Fruit fly (Drosophila melanogaster) whole organism, embryonic: Measurements from ENCODE around the gene CG5071.

ENCODE experiments used
- Abd-B ChIP-seq: fragments of 200-800 bp; sonication (Bioruptor generic); optimal IDR thresholded peaks from 2 replicates; lab custom pipeline; 2018; ENCODE audit warnings: missing biosample characterization, mild to moderate bottlenecking, missing genetic modification characterization, moderate library complexity
- CG10366 ChIP-seq: fragments of 200-800 bp; sonication (Bioruptor generic); IDR thresholded peaks from 2 replicates; pipeline ENCODE4 v1.3.6; 2022; ENCODE audit warnings: missing biosample characterization, missing genetic modification characterization
- CG11093 ChIP-seq: fragments of 200-800 bp; sonication (Bioruptor generic); IDR thresholded peaks from 3 replicates; pipeline ENCODE4 v1.3.6; 2022; ENCODE audit warnings: missing biosample characterization, missing genetic modification characterization
- CG12769 ChIP-seq: fragments of 200-800 bp; sonication (Bioruptor generic); optimal IDR thresholded peaks from 2 replicates; lab custom pipeline; 2019; ENCODE audit warnings: missing biosample characterization, mild to moderate bottlenecking, missing genetic modification characterization, moderate library complexity
- CG15011 ChIP-seq: fragments of 200-800 bp; sonication (Bioruptor generic); optimal IDR thresholded peaks from 3 replicates; lab custom pipeline; 2018; ENCODE audit warnings: missing biosample characterization, mild to moderate bottlenecking, missing genetic modification characterization
- CG15479 ChIP-seq: fragments of 200-800 bp; sonication (Bioruptor generic); optimal IDR thresholded peaks from 3 replicates; lab custom pipeline; 2019; ENCODE audit warnings: missing biosample characterization, mild to moderate bottlenecking, missing genetic modification characterization, moderate library complexity
- CG18476 ChIP-seq: fragments of 200-800 bp; sonication (Bioruptor generic); optimal IDR thresholded peaks from 2 replicates; lab custom pipeline; 2016; ENCODE audit warnings: missing biosample characterization, mild to moderate bottlenecking, missing genetic modification characterization
- CG2199 ChIP-seq: fragments of 200-800 bp; sonication (Bioruptor generic); IDR thresholded peaks from 3 replicates; pipeline ENCODE4 v1.3.6; 2022; ENCODE audit warnings: missing biosample characterization, missing genetic modification characterization
- CG32772 ChIP-seq: fragments of 200-800 bp; sonication (Bioruptor generic); IDR thresholded peaks from 2 replicates; pipeline ENCODE4 v1.3.6; 2022; ENCODE audit warnings: missing biosample characterization, missing genetic modification characterization
- CG3281 ChIP-seq: fragments of 200-800 bp; sonication (Bioruptor generic); optimal IDR thresholded peaks from 3 replicates; lab custom pipeline; 2017; ENCODE audit warnings: missing biosample characterization, mild to moderate bottlenecking, missing genetic modification characterization
- CG5245 ChIP-seq: fragments of 200-800 bp; sonication (Bioruptor generic); optimal IDR thresholded peaks from 3 replicates; lab custom pipeline; 2016; ENCODE audit warnings: missing biosample characterization, missing genetic modification characterization
- CG5953 ChIP-seq: fragments of 200-800 bp; sonication (Bioruptor generic); IDR thresholded peaks from 2 replicates; pipeline ENCODE4 v1.3.6; 2022; ENCODE audit warnings: missing biosample characterization, missing genetic modification characterization
- CG7357 ChIP-seq: fragments of 200-800 bp; sonication (Bioruptor generic); IDR thresholded peaks from 3 replicates; pipeline ENCODE4 v1.3.6; 2022; ENCODE audit warnings: missing biosample characterization, missing genetic modification characterization
- CG7786 ChIP-seq: fragments of 200-800 bp; sonication (Bioruptor generic); optimal IDR thresholded peaks from 2 replicates; lab custom pipeline; 2016; ENCODE audit warnings: missing biosample characterization, missing genetic modification characterization
- CG7839 ChIP-seq: fragments of 200-800 bp; sonication (Bioruptor generic); optimal IDR thresholded peaks from 3 replicates; lab custom pipeline; 2018; ENCODE audit warnings: missing biosample characterization, mild to moderate bottlenecking, missing genetic modification characterization, moderate library complexity
- CG8388 ChIP-seq: fragments of 200-800 bp; sonication (Bioruptor generic); optimal IDR thresholded peaks from 2 replicates; lab custom pipeline; 2019; ENCODE audit warnings: missing biosample characterization, mild to moderate bottlenecking, missing genetic modification characterization, moderate library complexity
- CG8478 ChIP-seq: fragments of >200 bp; optimal IDR thresholded peaks from 2 replicates; lab custom pipeline; 2018
- CG9817 ChIP-seq: fragments of 200-800 bp; sonication (Bioruptor generic); optimal IDR thresholded peaks from 2 replicates; lab custom pipeline; 2018; ENCODE audit warnings: missing biosample characterization, mild to moderate bottlenecking, missing genetic modification characterization, moderate library complexity
- Dref ChIP-seq: fragments of 200-800 bp; sonication (Bioruptor generic); IDR thresholded peaks from 2 replicates; pipeline ENCODE4 v1.3.6; 2022; ENCODE audit warnings: missing biosample characterization, missing genetic modification characterization
- ERR ChIP-seq: fragments of 200-800 bp; sonication (Bioruptor generic); optimal IDR thresholded peaks from 2 replicates; lab custom pipeline; 2016; ENCODE audit warnings: missing biosample characterization, missing genetic modification characterization
- HLH3B ChIP-seq: fragments of 200-800 bp; sonication (Bioruptor generic); IDR thresholded peaks from 2 replicates; pipeline ENCODE4 v1.3.6; 2022; ENCODE audit warnings: missing biosample characterization, missing genetic modification characterization
- HmgD ChIP-seq: fragments of 200-800 bp; sonication (Bioruptor generic); optimal IDR thresholded peaks from 3 replicates; lab custom pipeline; 2016; ENCODE audit warnings: missing biosample characterization, missing genetic modification characterization
- HmgZ ChIP-seq: fragments of 200-800 bp; sonication (Bioruptor generic); optimal IDR thresholded peaks from 2 replicates; lab custom pipeline; 2018; ENCODE audit warnings: missing biosample characterization, mild to moderate bottlenecking, missing genetic modification characterization
- Meics ChIP-seq: fragments of 200-800 bp; sonication (Bioruptor generic); optimal IDR thresholded peaks from 2 replicates; lab custom pipeline; 2017; ENCODE audit warnings: missing biosample characterization, mild to moderate bottlenecking, missing genetic modification characterization
- NC2β ChIP-seq: fragments of 200-800 bp; sonication (Bioruptor generic); optimal IDR thresholded peaks from 2 replicates; lab custom pipeline; 2016; ENCODE audit warnings: missing biosample characterization, missing genetic modification characterization
- PHDP ChIP-seq: fragments of 200-800 bp; sonication (Bioruptor generic); optimal IDR thresholded peaks from 3 replicates; lab custom pipeline; 2018; ENCODE audit warnings: missing biosample characterization, mild to moderate bottlenecking, missing genetic modification characterization, moderate library complexity
- Pdp1 ChIP-seq, 2 experiments: fragments of 200-800 bp; sonication (Bioruptor generic); optimal IDR thresholded peaks; 3 replicates each; lab custom pipeline; 2016; ENCODE audit warnings: missing biosample characterization in 2 of 2, missing genetic modification characterization in 2 of 2, mild to moderate bottlenecking in 1 of 2, moderate library complexity in 1 of 2
- TFAM ChIP-seq: fragments of 200-800 bp; sonication (Bioruptor generic); optimal IDR thresholded peaks from 2 replicates; lab custom pipeline; 2017; ENCODE audit warnings: missing biosample characterization, missing genetic modification characterization, inconsistent platforms
- Taf1 ChIP-seq: fragments of 200-800 bp; sonication (Bioruptor generic); IDR thresholded peaks from 2 replicates; pipeline ENCODE4 v1.3.6; 2022; ENCODE audit warnings: missing biosample characterization, missing genetic modification characterization
- al ChIP-seq: fragments of 200-800 bp; sonication (Bioruptor generic); IDR thresholded peaks from 2 replicates; pipeline ENCODE4 v1.3.6; 2022; ENCODE audit warnings: missing biosample characterization, missing genetic modification characterization
- cad ChIP-seq: fragments of >200 bp; optimal IDR thresholded peaks from 2 replicates; lab custom pipeline; 2017; ENCODE audit warnings: missing biosample characterization, missing genetic modification characterization
- da ChIP-seq: fragments of 200-800 bp; sonication (Bioruptor generic); optimal IDR thresholded peaks from 2 replicates; lab custom pipeline; 2016; ENCODE audit warnings: missing biosample characterization, missing genetic modification characterization
- dm ChIP-seq: fragments of 200-800 bp; sonication (Bioruptor generic); optimal IDR thresholded peaks from 3 replicates; lab custom pipeline; 2016; ENCODE audit warnings: missing biosample characterization, missing genetic modification characterization
- dpn ChIP-seq, 2 experiments: fragments of 200-800 bp; sonication (Bioruptor generic); optimal IDR thresholded peaks; 3 replicates each; lab custom pipeline; 2016; ENCODE audit warnings: missing biosample characterization in 2 of 2, missing genetic modification characterization in 2 of 2
- dysf ChIP-seq: fragments of 200-800 bp; sonication (Bioruptor generic); IDR thresholded peaks from 3 replicates; pipeline ENCODE4 v1.3.6; 2022; ENCODE audit warnings: missing biosample characterization, missing genetic modification characterization
- gcm ChIP-seq: fragments of 200-800 bp; sonication (Bioruptor generic); optimal IDR thresholded peaks from 2 replicates; lab custom pipeline; 2019; ENCODE audit warnings: missing biosample characterization, mild to moderate bottlenecking, missing genetic modification characterization, moderate library complexity
- jing ChIP-seq: fragments of 200-800 bp; sonication (Bioruptor generic); optimal IDR thresholded peaks from 2 replicates; lab custom pipeline; 2018; ENCODE audit warnings: missing biosample characterization, mild to moderate bottlenecking, missing genetic modification characterization
- kah ChIP-seq: fragments of 200-800 bp; sonication (Bioruptor generic); optimal IDR thresholded peaks from 2 replicates; lab custom pipeline; 2018; ENCODE audit warnings: missing biosample characterization, mild to moderate bottlenecking, missing genetic modification characterization
- lilli ChIP-seq: fragments of 200-800 bp; sonication (Bioruptor generic); optimal IDR thresholded peaks from 3 replicates; lab custom pipeline; 2016; ENCODE audit warnings: missing biosample characterization, missing genetic modification characterization
- maf-S ChIP-seq: fragments of 200-800 bp; sonication (Bioruptor generic); optimal IDR thresholded peaks from 2 replicates; lab custom pipeline; 2016; ENCODE audit warnings: missing biosample characterization, missing genetic modification characterization
- oc ChIP-seq: fragments of 200-800 bp; sonication (Bioruptor generic); optimal IDR thresholded peaks from 2 replicates; lab custom pipeline; 2018; ENCODE audit warnings: missing biosample characterization, mild to moderate bottlenecking, missing genetic modification characterization, moderate library complexity
- otp ChIP-seq: fragments of 200-800 bp; sonication (Bioruptor generic); IDR thresholded peaks from 3 replicates; pipeline ENCODE4, ENCODE4 v1.3.6; 2022; ENCODE audit warnings: missing biosample characterization, missing genetic modification characterization
- pnt ChIP-seq: fragments of 200-800 bp; sonication (Bioruptor generic); optimal IDR thresholded peaks from 3 replicates; lab custom pipeline; 2016; ENCODE audit warnings: missing biosample characterization, missing genetic modification characterization
- rib ChIP-seq: fragments of 200-800 bp; sonication (Bioruptor generic); IDR thresholded peaks from 2 replicates; pipeline ENCODE4 v1.3.6; 2022; ENCODE audit warnings: missing biosample characterization, missing genetic modification characterization
- sc ChIP-seq, 3 experiments: fragments of >200 bp in 2 of 3; fragments of 200-800 bp in 1 of 3; sonication (Bioruptor generic) in 1 of 3; optimal IDR thresholded peaks; 2 replicates in 2 of 3; 3 replicates in 1 of 3; lab custom pipeline; 2017; ENCODE audit warnings: mild to moderate bottlenecking in 1 of 3, missing biosample characterization in 1 of 3, missing genetic modification characterization in 1 of 3, missing genetic modification reagents in 1 of 3
- sens ChIP-seq: fragments of 200-800 bp; sonication (Bioruptor generic); peaks from one replicate; lab custom pipeline; 2016; ENCODE audit warnings: missing biosample characterization, missing genetic modification characterization
- sna ChIP-seq: fragments of 200-800 bp; sonication (Bioruptor generic); IDR thresholded peaks from 2 replicates; pipeline ENCODE4 v1.3.6; 2022; ENCODE audit warnings: missing biosample characterization, missing genetic modification characterization; ENCODE audit not compliant: partially characterized antibody
- twi ChIP-seq: fragments of 200-800 bp; optimal IDR thresholded peaks from 2 replicates; lab custom pipeline; 2019; ENCODE audit warnings: missing biosample characterization, mild to moderate bottlenecking, missing genetic modification characterization, moderate library complexity
- unpg ChIP-seq: fragments of 200-800 bp; sonication (Bioruptor generic); optimal IDR thresholded peaks from 3 replicates; lab custom pipeline; 2018; ENCODE audit warnings: missing biosample characterization, mild to moderate bottlenecking, missing genetic modification characterization, moderate library complexity
- usp ChIP-seq: fragments of >200 bp; optimal IDR thresholded peaks from 2 replicates; lab custom pipeline; 2017; ENCODE audit warnings: missing biosample characterization, missing genetic modification characterization

The CG5071 gene

dm6 chr3R:25647577-25648257 is 29.5 kb downstream of the CG5071 start (continued):
- TF ChIP-seq dpn (GFP tag; optimal IDR thresholded peaks at IDR 0.05; lab: Kevin White, UChicago) (no peak), CG5245 (no peak), CG18476 (no peak), dysf (no peak), maf-S (GFP tag; lab: Kevin White, UChicago) (no peak), sc (optimal IDR thresholded peaks at IDR 0.05; lab: Kevin White, UChicago) (no peak), sc (GFP tag; optimal IDR thresholded peaks at IDR 0.05; lab: Kevin White, UChicago) (no peak), CG15011 (no peak), otp (peak; percentile 34; the same call in 1 of the 3 replicates), CG9817 (no peak), CG7839 (tag; lab: Kevin White, UChicago) (no peak), al (GFP tag; lab: Robert Waterston, UW) (no peak), sna (peak; percentile 77), sens (GFP tag; lab: Kevin White, UChicago) (peak; percentile 61), CG32772 (GFP tag; lab: Robert Waterston, UW) (peak; percentile 58; the same call in 1 of the 2 replicates), dm (GFP tag; lab: Kevin White, UChicago) (peak; percentile 19), gcm (GFP tag; lab: Kevin White, UChicago) (peak; percentile 8), HmgD (GFP tag; lab: Kevin White, UChicago) (peak; percentile 51), CG8388 (GFP tag; lab: Kevin White, UChicago) (no peak), Meics (no peak), CG11093 (GFP tag; lab: Robert Waterston, UW) (no peak), unpg (GFP tag; lab: Kevin White, UChicago) (no peak), CG8478 (lab: Kevin White, UChicago) (no peak), cad (peak; percentile 66), usp (GFP tag; lab: Kevin White, UChicago) (no peak), jing (GFP tag; lab: Kevin White, UChicago) (no peak), rib (GFP tag; lab: Robert Waterston, UW) (no peak), CG2199 (GFP tag; lab: Robert Waterston, UW) (0 out of 3 replicates have a peak, but pooled peaks have one; percentile 55), Dref (peak; percentile 50), CG12769 (tag; lab: Kevin White, UChicago) (no peak), CG10366 (GFP tag; lab: Robert Waterston, UW) (no peak), CG7357 (GFP tag; lab: Robert Waterston, UW) (no peak), ERR (no peak), oc (peak; percentile 98), da (GFP tag; lab: Kevin White, UChicago) (no peak), Abd-B (peak; percentile 28), CG3281 (GFP tag; lab: Kevin White, UChicago) (no peak), CG5953 (0 out of 2 replicates have a peak, but pooled peaks have one; percentile 31), PHDP (tag; lab: Kevin White, UChicago) (peak; percentile 12), CG7786 (GFP tag; lab: Kevin White, UChicago) (no peak), pnt (GFP tag; lab: Kevin White, UChicago) (no peak), lilli (no peak), TFAM (GFP tag; lab: Kevin White, UChicago) (no peak), kah (GFP tag; lab: Kevin White, UChicago) (no peak), NC2β (no peak), HLH3B (peak; percentile 46; the same call in 1 of the 2 replicates), Taf1 (GFP tag; lab: Robert Waterston, UW) (no peak), CG15479 (peak; percentile 21), twi (tag; lab: Kevin White, UChicago) (no peak), Pdp1 (GFP tag; optimal IDR thresholded peaks at IDR 0.05; lab: Kevin White, UChicago) (no peak), HmgZ (tag; lab: Kevin White, UChicago) (peak; percentile 17)
